Worm (Caenorhabditis elegans) whole organism, L4/young adult: ENCODE results near the gene ceh-62.

Experiments
- W03F9.2 ChIP-seq: fragments of 150-350 bp; optimal IDR thresholded peaks from 2 replicates; lab custom pipeline; 2014; ENCODE audit warnings: missing biosample characterization, missing genetic modification characterization
- dao-5 ChIP-seq: sonication (generic microtip); optimal IDR thresholded peaks from 2 replicates; lab custom pipeline; 2016; ENCODE audit warnings: missing genotype, missing genetic modification characterization, moderate library complexity, missing compliant biosample characterization
- him-1 ChIP-seq: sonication (generic microtip); optimal IDR thresholded peaks from 2 replicates; lab custom pipeline; 2016; ENCODE audit warnings: missing genotype, missing genetic modification reagents, missing genetic modification characterization, missing compliant biosample characterization

DNA sequence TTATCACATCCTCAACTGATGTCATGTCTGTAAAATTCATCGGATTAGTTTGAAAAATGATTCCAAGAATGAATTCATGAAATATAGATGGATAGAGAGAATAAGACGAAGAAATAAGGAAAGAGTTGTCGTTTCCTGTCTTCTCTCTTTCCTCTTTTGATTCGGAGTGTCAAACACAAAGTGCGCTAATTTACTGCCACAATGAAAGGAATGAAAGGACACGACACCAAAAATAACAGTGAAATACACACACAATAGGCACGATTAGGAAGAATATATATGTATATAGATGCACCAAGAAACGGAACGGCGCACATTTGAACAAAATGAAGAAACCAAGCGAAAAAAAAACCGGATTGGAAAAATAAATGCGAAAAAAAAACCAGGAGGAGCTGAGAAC, 23.5 kb downstream of the ceh-62 start, which contains the start of gene VM106R.1:
- no peak for TF ChIP-seq him-1 (tag; lab: Kevin White, UChicago)
- no peak for TF ChIP-seq W03F9.2 (tag; lab: Kevin White, UChicago)
- no peak for TF ChIP-seq dao-5
